Worm (Caenorhabditis elegans): ENCODE measurements around the gene F42H10.2.

ce11 chrIII:8479322-8479864 is 11.0 kb upstream of the F42H10.2 start:
- TF ChIP-seq unc-30 (tag; optimal IDR thresholded peaks at IDR 0.05) (no peak), elt-3 (tag; optimal IDR thresholded peaks at IDR 0.05) (no peak), ztf-11 (tag; optimal IDR thresholded peaks at IDR 0.05) (no peak), nhr-11 (tag; optimal IDR thresholded peaks at IDR 0.05) (no peak), lsy-2 (tag; optimal IDR thresholded peaks at IDR 0.05) (no peak)
